Fruit fly (Drosophila melanogaster) whole organism, embryonic: ENCODE results near the gene wrd.
A peak's percentile ranks its signal among the peaks of the same experiment; 100 is the strongest.

Source experiments
- Awh ChIP-seq: fragments of 200-800 bp; sonication (Bioruptor generic); IDR thresholded peaks from 2 replicates; pipeline ENCODE4, ENCODE4 v1.3.6; 2022; ENCODE audit warnings: missing biosample characterization, missing genetic modification characterization
- Bgb ChIP-seq: fragments of 200-800 bp; sonication (Bioruptor generic); IDR thresholded peaks from 2 replicates; pipeline ENCODE4 v1.3.6; 2022; ENCODE audit warnings: missing biosample characterization, missing genetic modification characterization; ENCODE audit not compliant: partially characterized antibody
- C15 ChIP-seq: fragments of 200-800 bp; sonication (Bioruptor generic); IDR thresholded peaks from 3 replicates; pipeline ENCODE4 v1.3.6; 2022; ENCODE audit warnings: missing biosample characterization, missing genetic modification characterization
- CG10147 ChIP-seq: fragments of 200-800 bp; sonication (Bioruptor generic); optimal IDR thresholded peaks from 2 replicates; lab custom pipeline; 2019; ENCODE audit warnings: missing biosample characterization, mild to moderate bottlenecking, missing genetic modification characterization, moderate library complexity
- CG13123 ChIP-seq: fragments of 200-800 bp; sonication (Bioruptor generic); optimal IDR thresholded peaks from 2 replicates; lab custom pipeline; 2016; ENCODE audit warnings: missing biosample characterization, missing genetic modification characterization
- CG13894 ChIP-seq: fragments of 200-800 bp; sonication (Bioruptor generic); optimal IDR thresholded peaks from 3 replicates; lab custom pipeline; 2018; ENCODE audit warnings: missing biosample characterization, mild to moderate bottlenecking, missing genetic modification characterization, moderate library complexity
- CG18476 ChIP-seq: fragments of 200-800 bp; sonication (Bioruptor generic); optimal IDR thresholded peaks from 2 replicates; lab custom pipeline; 2016; ENCODE audit warnings: missing biosample characterization, mild to moderate bottlenecking, missing genetic modification characterization
- CG2129 ChIP-seq: fragments of 200-800 bp; sonication (Bioruptor generic); IDR thresholded peaks from 2 replicates; pipeline ENCODE4 v1.3.6; 2022; ENCODE audit warnings: missing biosample characterization, missing genetic modification characterization; ENCODE audit not compliant: partially characterized antibody
- CG33557 ChIP-seq: fragments of 200-800 bp; sonication (Bioruptor generic); optimal IDR thresholded peaks from 2 replicates; lab custom pipeline; 2019; ENCODE audit warnings: missing biosample characterization, mild to moderate bottlenecking, missing genetic modification characterization, moderate library complexity
- CG3726 ChIP-seq: fragments of 200-800 bp; sonication (Bioruptor generic); IDR thresholded peaks from 3 replicates; pipeline ENCODE4, ENCODE4 v1.3.6; 2022; ENCODE audit warnings: missing biosample characterization, missing genetic modification characterization
- CG3847 ChIP-seq: fragments of 200-800 bp; sonication (Bioruptor generic); IDR thresholded peaks from 2 replicates; pipeline ENCODE4 v1.3.6; 2022; ENCODE audit warnings: missing biosample characterization, missing genetic modification characterization
- CG5245 ChIP-seq: fragments of 200-800 bp; sonication (Bioruptor generic); optimal IDR thresholded peaks from 3 replicates; lab custom pipeline; 2016; ENCODE audit warnings: missing biosample characterization, missing genetic modification characterization
- CG7357 ChIP-seq: fragments of 200-800 bp; sonication (Bioruptor generic); IDR thresholded peaks from 3 replicates; pipeline ENCODE4 v1.3.6; 2022; ENCODE audit warnings: missing biosample characterization, missing genetic modification characterization
- CG7928 ChIP-seq: fragments of 200-800 bp; sonication (Bioruptor generic); optimal IDR thresholded peaks from 2 replicates; lab custom pipeline; 2017; ENCODE audit warnings: missing biosample characterization, mild to moderate bottlenecking, missing genetic modification characterization
- CG8359 ChIP-seq: fragments of 200-800 bp; sonication (Bioruptor generic); optimal IDR thresholded peaks from 2 replicates; lab custom pipeline; 2017; ENCODE audit warnings: missing biosample characterization, mild to moderate bottlenecking, missing genetic modification characterization, borderline replicate concordance
- CG9932 ChIP-seq: fragments of 200-800 bp; sonication (Bioruptor generic); IDR thresholded peaks from 2 replicates; pipeline ENCODE4 v1.3.6; 2022; ENCODE audit warnings: missing biosample characterization, missing genetic modification characterization
- D ChIP-seq, 2 experiments: fragments of 200-800 bp in 1 of 2; fragments of >200 bp in 1 of 2; sonication (Bioruptor generic) in 1 of 2; optimal IDR thresholded peaks; 2 replicates in 1 of 2; 3 replicates in 1 of 2; lab custom pipeline; 2017; ENCODE audit warnings: mild to moderate bottlenecking in 1 of 2, missing biosample characterization in 1 of 2, missing genetic modification characterization in 1 of 2, missing genetic modification reagents in 1 of 2
- Doc3 ChIP-seq: fragments of 200-800 bp; sonication (Bioruptor generic); IDR thresholded peaks from 3 replicates; pipeline ENCODE4 v1.3.6; 2022; ENCODE audit warnings: missing biosample characterization, missing genetic modification characterization; ENCODE audit not compliant: partially characterized antibody
- Dp ChIP-seq: fragments of 200-800 bp; sonication (Bioruptor generic); optimal IDR thresholded peaks from 2 replicates; lab custom pipeline; 2018; ENCODE audit warnings: missing biosample characterization, mild to moderate bottlenecking, missing genetic modification characterization, moderate library complexity
- ERR ChIP-seq: fragments of 200-800 bp; sonication (Bioruptor generic); optimal IDR thresholded peaks from 2 replicates; lab custom pipeline; 2016; ENCODE audit warnings: missing biosample characterization, missing genetic modification characterization
- Ets97D ChIP-seq: fragments of 200-800 bp; sonication (Bioruptor generic); optimal IDR thresholded peaks from 3 replicates; lab custom pipeline; 2016; ENCODE audit warnings: missing biosample characterization, missing genetic modification characterization
- Lhr ChIP-seq: fragments of 200-800 bp; sonication (Bioruptor generic); optimal IDR thresholded peaks from 3 replicates; lab custom pipeline; 2017; ENCODE audit warnings: mild to moderate bottlenecking, missing biosample characterization, missing genetic modification reagents, missing genetic modification characterization
- NC2α ChIP-seq: fragments of 200-800 bp; sonication (Bioruptor generic); optimal IDR thresholded peaks from 2 replicates; lab custom pipeline; 2016; ENCODE audit warnings: missing biosample characterization, missing genetic modification characterization
- Optix ChIP-seq: fragments of 200-800 bp; sonication (Bioruptor generic); IDR thresholded peaks from 3 replicates; pipeline ENCODE4 v1.3.6; 2022; ENCODE audit warnings: missing biosample characterization, missing genetic modification characterization
- Ssrp ChIP-seq: fragments of 200-800 bp; sonication (Bioruptor generic); optimal IDR thresholded peaks from 2 replicates; lab custom pipeline; 2018; ENCODE audit warnings: missing biosample characterization, mild to moderate bottlenecking, missing genetic modification characterization, moderate library complexity
- TFAM ChIP-seq: fragments of 200-800 bp; sonication (Bioruptor generic); optimal IDR thresholded peaks from 2 replicates; lab custom pipeline; 2017; ENCODE audit warnings: missing biosample characterization, missing genetic modification characterization, inconsistent platforms
- YL-1 ChIP-seq: fragments of 200-800 bp; sonication (Bioruptor generic); optimal IDR thresholded peaks from 3 replicates; lab custom pipeline; 2017; ENCODE audit warnings: missing biosample characterization, mild to moderate bottlenecking, missing genetic modification characterization
- bab2 ChIP-seq: fragments of 200-800 bp; sonication (Bioruptor generic); optimal IDR thresholded peaks from 2 replicates; lab custom pipeline; 2016; ENCODE audit warnings: missing biosample characterization, missing genetic modification characterization
- dm ChIP-seq: fragments of 200-800 bp; sonication (Bioruptor generic); optimal IDR thresholded peaks from 3 replicates; lab custom pipeline; 2016; ENCODE audit warnings: missing biosample characterization, missing genetic modification characterization
- eyg ChIP-seq: fragments of 200-800 bp; sonication (Bioruptor generic); optimal IDR thresholded peaks from 3 replicates; lab custom pipeline; 2016; ENCODE audit warnings: missing biosample characterization, missing genetic modification characterization
- gcm ChIP-seq: fragments of 200-800 bp; sonication (Bioruptor generic); optimal IDR thresholded peaks from 2 replicates; lab custom pipeline; 2019; ENCODE audit warnings: missing biosample characterization, mild to moderate bottlenecking, missing genetic modification characterization, moderate library complexity
- gfzf ChIP-seq: fragments of 200-800 bp; sonication (Bioruptor generic); optimal IDR thresholded peaks from 2 replicates; lab custom pipeline; 2016; ENCODE audit warnings: missing biosample characterization, mild to moderate bottlenecking, missing genetic modification characterization, moderate library complexity
- gsb ChIP-seq: fragments of 200-800 bp; sonication (Bioruptor generic); IDR thresholded peaks from 2 replicates; pipeline ENCODE4 v1.3.6; 2022; ENCODE audit warnings: missing biosample characterization, missing genetic modification characterization
- her ChIP-seq: fragments of 200-800 bp; sonication (Bioruptor generic); optimal IDR thresholded peaks from 2 replicates; lab custom pipeline; 2016; ENCODE audit warnings: missing biosample characterization, missing genetic modification characterization
- insv ChIP-seq, 2 experiments: fragments of 200-800 bp; sonication (Bioruptor generic); optimal IDR thresholded peaks; 3 replicates each; lab custom pipeline; 2016 to 2018; ENCODE audit warnings: missing biosample characterization in 2 of 2, missing genetic modification characterization in 2 of 2
- mirr ChIP-seq: fragments of 200-800 bp; sonication (Bioruptor generic); optimal IDR thresholded peaks from 3 replicates; lab custom pipeline; 2018; ENCODE audit warnings: missing biosample characterization, mild to moderate bottlenecking, missing genetic modification characterization
- mld ChIP-seq: fragments of 200-800 bp; sonication (Bioruptor generic); IDR thresholded peaks from 3 replicates; pipeline ENCODE4 v1.3.6; 2022; ENCODE audit warnings: missing biosample characterization, missing genetic modification characterization; ENCODE audit not compliant: partially characterized antibody
- nom ChIP-seq: fragments of 200-800 bp; sonication (Bioruptor generic); optimal IDR thresholded peaks from 2 replicates; lab custom pipeline; 2017; ENCODE audit warnings: missing biosample characterization, missing genetic modification characterization, mild to moderate bottlenecking, moderate library complexity, missing genetic modification reagents
- pita ChIP-seq: fragments of 200-800 bp; sonication (Bioruptor generic); optimal IDR thresholded peaks from 2 replicates; lab custom pipeline; 2017; ENCODE audit warnings: missing biosample characterization, mild to moderate bottlenecking, missing genetic modification characterization
- row ChIP-seq: fragments of 200-800 bp; sonication (Bioruptor generic); IDR thresholded peaks from 3 replicates; pipeline ENCODE4 v1.3.6; 2022; ENCODE audit warnings: missing biosample characterization, missing genetic modification characterization
- salm ChIP-seq: fragments of 200-800 bp; sonication (Bioruptor generic); optimal IDR thresholded peaks from 2 replicates; lab custom pipeline; 2018; ENCODE audit warnings: missing biosample characterization, mild to moderate bottlenecking, missing genetic modification characterization
- schlank ChIP-seq: fragments of 200-800 bp; sonication (Bioruptor generic); optimal IDR thresholded peaks from 2 replicates; lab custom pipeline; 2018; ENCODE audit warnings: missing biosample characterization, mild to moderate bottlenecking, missing genetic modification characterization
- sug ChIP-seq: fragments of 200-800 bp; optimal IDR thresholded peaks from 2 replicates; lab custom pipeline; 2019; ENCODE audit warnings: missing biosample characterization, mild to moderate bottlenecking, missing genetic modification characterization, moderate library complexity
- toy ChIP-seq: fragments of 200-800 bp; sonication (Bioruptor generic); IDR thresholded peaks from 2 replicates; pipeline ENCODE4 v1.3.6; 2022; ENCODE audit warnings: missing biosample characterization, missing genetic modification characterization
- usp ChIP-seq: fragments of >200 bp; optimal IDR thresholded peaks from 2 replicates; lab custom pipeline; 2017; ENCODE audit warnings: missing biosample characterization, missing genetic modification characterization

wrd gene

DNA sequence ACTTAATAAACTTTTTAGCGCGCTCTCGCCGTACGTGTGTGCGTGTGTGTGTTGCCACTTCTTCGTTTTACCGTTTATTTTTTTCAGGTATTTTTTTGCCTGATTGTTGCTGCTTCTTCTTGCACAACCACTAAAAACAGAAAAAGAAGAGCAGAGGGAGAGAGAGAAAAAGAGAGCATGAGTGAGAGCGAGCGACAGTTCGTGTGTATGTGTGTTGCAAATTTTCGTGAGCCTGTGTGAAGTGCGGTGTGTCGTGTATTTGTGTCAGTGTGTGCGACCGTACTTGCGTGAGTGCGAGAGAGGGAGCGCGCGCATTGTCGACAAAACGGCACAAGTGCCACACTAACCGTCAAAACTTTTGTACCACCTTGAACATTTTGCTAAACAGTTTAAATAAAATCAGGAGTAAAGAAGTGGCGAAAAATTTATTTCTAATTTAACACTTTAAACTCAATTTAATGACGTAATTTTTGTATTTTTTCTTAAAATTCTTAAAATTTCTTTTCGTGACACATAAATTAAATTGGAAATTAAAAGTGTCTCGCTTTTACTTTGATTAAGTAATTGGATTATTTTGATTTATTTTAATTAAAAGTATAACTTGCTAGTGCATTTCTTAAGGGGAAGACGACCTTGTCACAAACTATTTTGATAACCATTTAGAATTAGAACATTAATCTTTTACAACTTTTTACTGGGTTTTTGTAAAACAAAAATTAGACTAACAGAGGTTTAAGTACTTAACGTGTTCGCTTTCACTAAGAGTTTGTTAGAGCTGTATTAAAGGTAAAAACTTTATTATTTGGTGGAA lies 29.6 kb downstream of the wrd start (continued):
- TF ChIP-seq CG9932 (no peak), CG13123 (GFP tag; lab: Kevin White, UChicago) (no peak), TFAM (no peak), CG33557 (no peak), CG5245 (GFP tag; lab: Kevin White, UChicago) (no peak), sug (peak; percentile 40), salm (no peak), C15 (GFP tag; lab: Robert Waterston, UW) (no peak), Ssrp (tag; lab: Kevin White, UChicago) (peak; percentile 70), CG7928 (GFP tag; lab: Kevin White, UChicago) (peak; percentile 2), her (no peak), Optix (GFP tag; lab: Robert Waterston, UW) (no peak), bab2 (peak; percentile 62), pita (GFP tag; lab: Kevin White, UChicago) (no peak), schlank (tag; lab: Kevin White, UChicago) (no peak), Awh (GFP tag; lab: Robert Waterston, UW) (no peak), CG18476 (GFP tag; lab: Kevin White, UChicago) (peak; percentile 35), ERR (GFP tag; lab: Kevin White, UChicago) (no peak), gcm (GFP tag; lab: Kevin White, UChicago) (no peak), nom (GFP tag; lab: Kevin White, UChicago) (peak; percentile 97), insv (GFP tag; optimal IDR thresholded peaks at IDR 0.05; lab: Kevin White, UChicago) (no peak), gfzf (GFP tag; lab: Kevin White, UChicago) (no peak), Ets97D (GFP tag; lab: Kevin White, UChicago) (no peak), CG10147 (GFP tag; lab: Kevin White, UChicago) (peak; percentile 58), row (GFP tag; lab: Robert Waterston, UW) (no peak), dm (GFP tag; lab: Kevin White, UChicago) (no peak), CG7357 (GFP tag; lab: Robert Waterston, UW) (0 out of 3 replicates have a peak, but pooled peaks have one; percentile 14), CG8359 (GFP tag; lab: Kevin White, UChicago) (no peak), mld (GFP tag; lab: Robert Waterston, UW) (no peak), Doc3 (GFP tag; lab: Robert Waterston, UW) (no peak), Bgb (GFP tag; lab: Robert Waterston, UW) (no peak), Dp (GFP tag; lab: Kevin White, UChicago) (peak; percentile 16), gsb (GFP tag; lab: Robert Waterston, UW) (no peak), D (optimal IDR thresholded peaks at IDR 0.05; lab: Kevin White, UChicago) (no peak), D (GFP tag; optimal IDR thresholded peaks at IDR 0.05; lab: Kevin White, UChicago) (peak; percentile 26), YL-1 (peak; percentile 31), toy (GFP tag; lab: Robert Waterston, UW) (no peak), eyg (GFP tag; lab: Kevin White, UChicago) (no peak), CG3726 (GFP tag; lab: Robert Waterston, UW) (no peak), CG13894 (no peak), usp (GFP tag; lab: Kevin White, UChicago) (no peak), CG2129 (no peak), CG3847 (GFP tag; lab: Robert Waterston, UW) (no peak), Lhr (GFP tag; lab: Kevin White, UChicago) (no peak), NC2α (GFP tag; lab: Kevin White, UChicago) (no peak), mirr (GFP tag; lab: Kevin White, UChicago) (no peak)
